Fruit fly (Drosophila melanogaster) whole organism, embryonic: ENCODE results near the gene CG8176.
A peak's percentile ranks its signal among the peaks of the same experiment; 100 is the strongest.

Experiments
- B-H1 ChIP-seq: fragments of 200-800 bp; sonication (Bioruptor generic); IDR thresholded peaks from 3 replicates; pipeline ENCODE4 v1.3.6; 2022; ENCODE audit warnings: missing biosample characterization, missing genetic modification characterization
- CG12659 ChIP-seq: fragments of 200-800 bp; sonication (Bioruptor generic); optimal IDR thresholded peaks from 3 replicates; lab custom pipeline; 2017; ENCODE audit warnings: mild to moderate bottlenecking, missing biosample characterization, missing genetic modification reagents, missing genetic modification characterization
- CG13123 ChIP-seq: fragments of 200-800 bp; sonication (Bioruptor generic); optimal IDR thresholded peaks from 2 replicates; lab custom pipeline; 2016; ENCODE audit warnings: missing biosample characterization, missing genetic modification characterization
- CG13424 ChIP-seq: fragments of 200-800 bp; sonication (Bioruptor generic); optimal IDR thresholded peaks from 2 replicates; lab custom pipeline; 2019; ENCODE audit warnings: missing biosample characterization, mild to moderate bottlenecking, missing genetic modification characterization, moderate library complexity
- CG13894 ChIP-seq: fragments of 200-800 bp; sonication (Bioruptor generic); optimal IDR thresholded peaks from 3 replicates; lab custom pipeline; 2018; ENCODE audit warnings: missing biosample characterization, mild to moderate bottlenecking, missing genetic modification characterization, moderate library complexity
- CG14860 ChIP-seq: fragments of 200-800 bp; sonication (Bioruptor generic); IDR thresholded peaks from 3 replicates; pipeline ENCODE4 v1.3.6; 2022; ENCODE audit warnings: missing biosample characterization, missing genetic modification characterization; ENCODE audit not compliant: partially characterized antibody
- CG15479 ChIP-seq: fragments of 200-800 bp; sonication (Bioruptor generic); optimal IDR thresholded peaks from 3 replicates; lab custom pipeline; 2019; ENCODE audit warnings: missing biosample characterization, mild to moderate bottlenecking, missing genetic modification characterization, moderate library complexity
- CG15514 ChIP-seq: fragments of 200-800 bp; sonication (Bioruptor generic); optimal IDR thresholded peaks from 3 replicates; lab custom pipeline; 2017; ENCODE audit warnings: missing biosample characterization, missing genetic modification characterization, mild to moderate bottlenecking, moderate library complexity, missing genetic modification reagents
- CG15601 ChIP-seq: fragments of 200-800 bp; sonication (Bioruptor generic); optimal IDR thresholded peaks from 3 replicates; lab custom pipeline; 2019; ENCODE audit warnings: missing biosample characterization, mild to moderate bottlenecking, missing genetic modification characterization, moderate library complexity
- CG1603 ChIP-seq: fragments of 200-800 bp; sonication (Bioruptor generic); optimal IDR thresholded peaks from 2 replicates; lab custom pipeline; 2019; ENCODE audit warnings: missing biosample characterization, mild to moderate bottlenecking, missing genetic modification characterization, moderate library complexity
- CG30431 ChIP-seq: fragments of 200-800 bp; sonication (Bioruptor generic); optimal IDR thresholded peaks from 2 replicates; lab custom pipeline; 2017; ENCODE audit warnings: missing biosample characterization, missing genetic modification characterization
- CG4617 ChIP-seq: fragments of 200-800 bp; sonication (Bioruptor generic); optimal IDR thresholded peaks from 3 replicates; lab custom pipeline; 2016; ENCODE audit warnings: missing biosample characterization, missing genetic modification characterization, borderline replicate concordance
- CG4854 ChIP-seq: fragments of 200-800 bp; sonication (Bioruptor generic); optimal IDR thresholded peaks from 2 replicates; lab custom pipeline; 2016; ENCODE audit warnings: missing biosample characterization, missing genetic modification characterization, inconsistent platforms
- CG6175 ChIP-seq: fragments of 200-800 bp; sonication (Bioruptor generic); IDR thresholded peaks from 3 replicates; pipeline ENCODE4 v1.3.6; 2022; ENCODE audit warnings: missing biosample characterization, missing genetic modification characterization
- CG6689 ChIP-seq: fragments of 200-800 bp; sonication (Bioruptor generic); IDR thresholded peaks from 2 replicates; pipeline ENCODE4 v1.3.6; 2022; ENCODE audit warnings: missing biosample characterization, missing genetic modification characterization
- CG7556 ChIP-seq: fragments of 200-800 bp; sonication (Bioruptor generic); optimal IDR thresholded peaks from 2 replicates; lab custom pipeline; 2017; ENCODE audit warnings: missing biosample characterization, mild to moderate bottlenecking, missing genetic modification characterization
- CG7839 ChIP-seq: fragments of 200-800 bp; sonication (Bioruptor generic); optimal IDR thresholded peaks from 3 replicates; lab custom pipeline; 2018; ENCODE audit warnings: missing biosample characterization, mild to moderate bottlenecking, missing genetic modification characterization, moderate library complexity
- CG8359 ChIP-seq: fragments of 200-800 bp; sonication (Bioruptor generic); optimal IDR thresholded peaks from 2 replicates; lab custom pipeline; 2017; ENCODE audit warnings: missing biosample characterization, mild to moderate bottlenecking, missing genetic modification characterization, borderline replicate concordance
- CG9876 ChIP-seq: fragments of 200-800 bp; sonication (Bioruptor generic); optimal IDR thresholded peaks from 2 replicates; lab custom pipeline; 2016; ENCODE audit warnings: missing biosample characterization, missing genetic modification characterization
- CoRest ChIP-seq: fragments of 200-800 bp; sonication (Bioruptor generic); optimal IDR thresholded peaks from 3 replicates; lab custom pipeline; 2018; ENCODE audit warnings: missing biosample characterization, mild to moderate bottlenecking, missing genetic modification characterization, moderate library complexity
- D19A ChIP-seq: fragments of 200-800 bp; optimal IDR thresholded peaks from 3 replicates; lab custom pipeline; 2019; ENCODE audit warnings: missing biosample characterization, mild to moderate bottlenecking, missing genetic modification characterization, moderate library complexity
- Deaf1 ChIP-seq: fragments of 200-800 bp; optimal IDR thresholded peaks from 3 replicates; lab custom pipeline; 2019; ENCODE audit warnings: missing biosample characterization, mild to moderate bottlenecking, missing genetic modification characterization, moderate library complexity
- Dref ChIP-seq: fragments of 200-800 bp; sonication (Bioruptor generic); IDR thresholded peaks from 2 replicates; pipeline ENCODE4 v1.3.6; 2022; ENCODE audit warnings: missing biosample characterization, missing genetic modification characterization
- Eip74EF ChIP-seq, 2 experiments: fragments of 200-800 bp in 1 of 2; fragments of >200 bp in 1 of 2; sonication (Bioruptor generic) in 1 of 2; optimal IDR thresholded peaks; 2 replicates each; lab custom pipeline; 2017 to 2019; ENCODE audit warnings: missing biosample characterization in 2 of 2, missing genetic modification characterization in 2 of 2, mild to moderate bottlenecking in 1 of 2, moderate library complexity in 1 of 2
- Hr51 ChIP-seq, 2 experiments: fragments of 200-800 bp; sonication (Bioruptor generic); optimal IDR thresholded peaks; 2 replicates in 1 of 2; 3 replicates in 1 of 2; lab custom pipeline; 2016 to 2018; ENCODE audit warnings: missing biosample characterization in 2 of 2, missing genetic modification characterization in 2 of 2, mild to moderate bottlenecking in 1 of 2, moderate library complexity in 1 of 2
- Mrtf ChIP-seq: fragments of 200-800 bp; sonication (Bioruptor generic); IDR thresholded peaks from 3 replicates; pipeline ENCODE4 v1.3.6; 2022; ENCODE audit warnings: missing biosample characterization, missing genetic modification characterization
- NFAT ChIP-seq: fragments of 200-800 bp; sonication (Bioruptor generic); IDR thresholded peaks from 2 replicates; pipeline ENCODE4 v1.3.6; 2022; ENCODE audit warnings: missing biosample characterization, missing genetic modification characterization
- PHDP ChIP-seq: fragments of 200-800 bp; sonication (Bioruptor generic); optimal IDR thresholded peaks from 3 replicates; lab custom pipeline; 2018; ENCODE audit warnings: missing biosample characterization, mild to moderate bottlenecking, missing genetic modification characterization, moderate library complexity
- Trl ChIP-seq, 3 experiments: fragments of >200 bp in 2 of 3; fragments of 200-800 bp in 1 of 3; sonication (Bioruptor generic) in 1 of 3; optimal IDR thresholded peaks; 2 replicates in 1 of 3; 3 replicates in 2 of 3; lab custom pipeline; 2016 to 2017; ENCODE audit warnings: missing biosample characterization in 1 of 3, missing genetic modification characterization in 1 of 3
- abd-A ChIP-seq: fragments of 200-800 bp; sonication (Bioruptor generic); optimal IDR thresholded peaks from 3 replicates; lab custom pipeline; 2019; ENCODE audit warnings: missing biosample characterization, mild to moderate bottlenecking, missing genetic modification characterization, moderate library complexity
- amos ChIP-seq: fragments of 200-800 bp; sonication (Bioruptor generic); IDR thresholded peaks from 2 replicates; pipeline ENCODE4 v1.3.6; 2022; ENCODE audit warnings: missing biosample characterization, missing genetic modification characterization; ENCODE audit not compliant: partially characterized antibody
- chm ChIP-seq: fragments of 200-800 bp; sonication (Bioruptor generic); IDR thresholded peaks from 2 replicates; pipeline ENCODE4 v1.3.6; 2022; ENCODE audit warnings: missing biosample characterization, missing genetic modification characterization
- dan ChIP-seq: fragments of 200-800 bp; sonication (Bioruptor generic); IDR thresholded peaks from 2 replicates; pipeline ENCODE4 v1.3.6; 2022; ENCODE audit warnings: missing biosample characterization, missing genetic modification characterization
- dimm ChIP-seq: fragments of 200-800 bp; sonication (Bioruptor generic); IDR thresholded peaks from 2 replicates; pipeline ENCODE4 v1.3.6; 2022; ENCODE audit warnings: missing biosample characterization, missing genetic modification characterization
- dmrt11E ChIP-seq: fragments of 200-800 bp; sonication (Bioruptor generic); optimal IDR thresholded peaks from 3 replicates; lab custom pipeline; 2018; ENCODE audit warnings: missing biosample characterization, mild to moderate bottlenecking, missing genetic modification characterization, moderate library complexity
- ewg ChIP-seq: fragments of 200-800 bp; sonication (Bioruptor generic); optimal IDR thresholded peaks from 3 replicates; lab custom pipeline; 2017; ENCODE audit warnings: mild to moderate bottlenecking, missing biosample characterization, missing genetic modification reagents, missing genetic modification characterization
- exex ChIP-seq: fragments of 200-800 bp; sonication (Bioruptor generic); optimal IDR thresholded peaks from 4 replicates; lab custom pipeline; 2018; ENCODE audit warnings: missing biosample characterization, mild to moderate bottlenecking, missing genetic modification characterization, moderate library complexity
- ind ChIP-seq: fragments of 200-800 bp; sonication (Bioruptor generic); optimal IDR thresholded peaks from 3 replicates; lab custom pipeline; 2016; ENCODE audit warnings: missing biosample characterization, missing genetic modification characterization
- kay ChIP-seq: fragments of 200-800 bp; sonication (Bioruptor generic); optimal IDR thresholded peaks from 2 replicates; lab custom pipeline; 2016; ENCODE audit warnings: missing biosample characterization, missing genetic modification characterization
- ken ChIP-seq: fragments of 200-800 bp; sonication (Bioruptor generic); IDR thresholded peaks from 3 replicates; pipeline ENCODE4 v1.3.6; 2022; ENCODE audit warnings: missing biosample characterization, missing genetic modification characterization
- klu ChIP-seq: fragments of 200-800 bp; sonication (Bioruptor generic); IDR thresholded peaks from 2 replicates; pipeline ENCODE4 v1.3.6; 2022; ENCODE audit warnings: missing biosample characterization, missing genetic modification characterization
- nau ChIP-seq: fragments of 200-800 bp; sonication (Bioruptor generic); optimal IDR thresholded peaks from 3 replicates; lab custom pipeline; 2017; ENCODE audit warnings: missing biosample characterization, mild to moderate bottlenecking, missing genetic modification characterization, missing genetic modification reagents
- psq ChIP-seq: fragments of 200-800 bp; sonication (Bioruptor generic); optimal IDR thresholded peaks from 2 replicates; lab custom pipeline; 2017; ENCODE audit warnings: missing biosample characterization, missing genetic modification characterization
- sna ChIP-seq: fragments of 200-800 bp; sonication (Bioruptor generic); IDR thresholded peaks from 2 replicates; pipeline ENCODE4 v1.3.6; 2022; ENCODE audit warnings: missing biosample characterization, missing genetic modification characterization; ENCODE audit not compliant: partially characterized antibody
- twi ChIP-seq: fragments of 200-800 bp; optimal IDR thresholded peaks from 2 replicates; lab custom pipeline; 2019; ENCODE audit warnings: missing biosample characterization, mild to moderate bottlenecking, missing genetic modification characterization, moderate library complexity
- vnd ChIP-seq: fragments of 200-800 bp; sonication (Bioruptor generic); IDR thresholded peaks from 3 replicates; pipeline ENCODE4 v1.3.6; 2022; ENCODE audit warnings: missing biosample characterization, missing genetic modification characterization; ENCODE audit not compliant: partially characterized antibody

Gene CG8176

dm6 chr3R:9493627-9494626 lies 21.9 kb upstream of the CG8176 start, which contains the start of gene CG16779 (continued):
- 0 out of 2 replicates have a peak, but pooled peaks have one; percentile 25 for TF ChIP-seq CG6689
- TF ChIP-seq twi (tag; lab: Kevin White, UChicago) = peak; percentile 58
- TF ChIP-seq CG15514 (GFP tag; lab: Kevin White, UChicago) = peak; percentile 13
- TF ChIP-seq CG13123 (GFP tag; lab: Kevin White, UChicago) = no peak
- TF ChIP-seq dimm (GFP tag; lab: Robert Waterston, UW) = no peak
- no peak for TF ChIP-seq NFAT
- TF ChIP-seq CG9876 = no peak
- no peak for TF ChIP-seq klu (GFP tag; lab: Robert Waterston, UW)
- TF ChIP-seq ind = peak; percentile 17
- no peak for TF ChIP-seq amos
- 0 out of 2 replicates have a peak, but pooled peaks have one; percentile 17 for TF ChIP-seq Dref (GFP tag; lab: Robert Waterston, UW)
- peak; percentile 43 for TF ChIP-seq CG30431 (GFP tag; lab: Kevin White, UChicago)
- no peak for TF ChIP-seq CG4854 (GFP tag; lab: Kevin White, UChicago)
- TF ChIP-seq psq (GFP tag; lab: Kevin White, UChicago) = no peak
- peak; percentile 90 for TF ChIP-seq Deaf1 (tag; lab: Kevin White, UChicago)
- peak; percentile 73 for TF ChIP-seq CG7839
- peak; percentile 19 for TF ChIP-seq CG12659
- peak; percentile 10; the same call in 1 of the 2 replicates for TF ChIP-seq chm
- TF ChIP-seq Hr51 (GFP tag; optimal IDR thresholded peaks at IDR 0.05; lab: Kevin White, UChicago) = peak in 1 of 2 experiments; percentile 60
- TF ChIP-seq dmrt11E = peak; percentile 51
- no peak for TF ChIP-seq Mrtf (GFP tag; lab: Robert Waterston, UW)
- peak; percentile 5 for TF ChIP-seq kay
- TF ChIP-seq vnd (GFP tag; lab: Robert Waterston, UW) = no peak
- no peak for TF ChIP-seq B-H1 (GFP tag; lab: Robert Waterston, UW)
- peak; percentile 96 for TF ChIP-seq CG15479 (GFP tag; lab: Kevin White, UChicago)
- no peak for TF ChIP-seq CG13894 (tag; lab: Kevin White, UChicago)
- peak; percentile 45 for TF ChIP-seq PHDP (tag; lab: Kevin White, UChicago)
- no peak for TF ChIP-seq CG1603 (tag; lab: Kevin White, UChicago)
- peak; percentile 57 for TF ChIP-seq CoRest
- peak; percentile 100 for TF ChIP-seq ewg (GFP tag; lab: Kevin White, UChicago)
- TF ChIP-seq sna = 0 out of 2 replicates have a peak, but pooled peaks have one; percentile 25
- TF ChIP-seq D19A = peak; percentile 28
- peak; percentile 62 to 63 for TF ChIP-seq Trl (optimal IDR thresholded peaks at IDR 0.05; lab: Kevin White, UChicago)
- no peak for TF ChIP-seq Trl (GFP tag; optimal IDR thresholded peaks at IDR 0.05; lab: Kevin White, UChicago)
- TF ChIP-seq CG6175 = no peak
- TF ChIP-seq CG13424 (tag; lab: Kevin White, UChicago) = peak; percentile 44
- no peak for TF ChIP-seq CG14860 (GFP tag; lab: Robert Waterston, UW)
- TF ChIP-seq ken (GFP tag; lab: Robert Waterston, UW) = no peak
- TF ChIP-seq Eip74EF (GFP tag; optimal IDR thresholded peaks at IDR 0.05; lab: Kevin White, UChicago) = peak in 1 of 2 experiments; percentile 56
- TF ChIP-seq nau (GFP tag; lab: Kevin White, UChicago) = no peak
- peak; percentile 44 for TF ChIP-seq abd-A (tag; lab: Kevin White, UChicago)
- no peak for TF ChIP-seq exex (tag; lab: Kevin White, UChicago)
- no peak for TF ChIP-seq dan (GFP tag; lab: Robert Waterston, UW)
- TF ChIP-seq CG15601 (tag; lab: Kevin White, UChicago) = peak; percentile 5
- peak; percentile 67 for TF ChIP-seq CG7556 (GFP tag; lab: Kevin White, UChicago)
- TF ChIP-seq CG4617 = no peak
- no peak for TF ChIP-seq CG8359
